Fruit fly (Drosophila melanogaster) whole organism, embryonic: ENCODE results near the gene CG15296.

Source experiments
- Aef1 ChIP-seq: fragments of 200-800 bp; sonication (Bioruptor generic); IDR thresholded peaks from 3 replicates; pipeline ENCODE4 v1.3.6; 2022; ENCODE audit warnings: missing biosample characterization, missing genetic modification characterization
- Asciz ChIP-seq: fragments of 200-800 bp; sonication (Bioruptor generic); optimal IDR thresholded peaks from 2 replicates; lab custom pipeline; 2017; ENCODE audit warnings: missing biosample characterization, mild to moderate bottlenecking, missing genetic modification characterization, missing genetic modification reagents
- Blimp-1 ChIP-seq: fragments of 200-800 bp; sonication (Bioruptor generic); optimal IDR thresholded peaks from 3 replicates; lab custom pipeline; 2018; ENCODE audit warnings: missing biosample characterization, missing genetic modification characterization, mild to moderate bottlenecking, moderate library complexity, missing genetic modification reagents
- CG10959 ChIP-seq: fragments of 200-800 bp; sonication (Bioruptor generic); IDR thresholded peaks from 2 replicates; pipeline ENCODE4 v1.3.6; 2022; ENCODE audit warnings: missing biosample characterization, missing genetic modification characterization
- CG10979 ChIP-seq: fragments of 200-800 bp; sonication (Bioruptor generic); optimal IDR thresholded peaks from 2 replicates; lab custom pipeline; 2018; ENCODE audit warnings: missing biosample characterization, mild to moderate bottlenecking, missing genetic modification characterization, moderate library complexity
- CG11504 ChIP-seq: fragments of 200-800 bp; sonication (Bioruptor generic); optimal IDR thresholded peaks from 3 replicates; lab custom pipeline; 2019; ENCODE audit warnings: missing biosample characterization, mild to moderate bottlenecking, missing genetic modification characterization, moderate library complexity
- CG14441 ChIP-seq: fragments of 200-800 bp; sonication (Bioruptor generic); IDR thresholded peaks from 2 replicates; pipeline ENCODE4 v1.3.6; 2022; ENCODE audit warnings: missing biosample characterization, missing genetic modification characterization
- CG15011 ChIP-seq: fragments of 200-800 bp; sonication (Bioruptor generic); optimal IDR thresholded peaks from 3 replicates; lab custom pipeline; 2018; ENCODE audit warnings: missing biosample characterization, mild to moderate bottlenecking, missing genetic modification characterization
- CG1603 ChIP-seq: fragments of 200-800 bp; sonication (Bioruptor generic); optimal IDR thresholded peaks from 2 replicates; lab custom pipeline; 2019; ENCODE audit warnings: missing biosample characterization, mild to moderate bottlenecking, missing genetic modification characterization, moderate library complexity
- CG17361 ChIP-seq: fragments of 200-800 bp; sonication (Bioruptor generic); IDR thresholded peaks from 3 replicates; pipeline ENCODE4 v1.3.6; 2022; ENCODE audit warnings: missing biosample characterization, missing genetic modification characterization
- CG17829 ChIP-seq: fragments of 200-800 bp; optimal IDR thresholded peaks from 2 replicates; lab custom pipeline; 2019; ENCODE audit warnings: missing biosample characterization, mild to moderate bottlenecking, missing genetic modification characterization, moderate library complexity
- CG18262 ChIP-seq: fragments of 200-800 bp; optimal IDR thresholded peaks from 3 replicates; lab custom pipeline; 2019; ENCODE audit warnings: missing biosample characterization, mild to moderate bottlenecking, missing genetic modification characterization, moderate library complexity
- CG18599 ChIP-seq: fragments of 200-800 bp; sonication (Bioruptor generic); optimal IDR thresholded peaks from 3 replicates; lab custom pipeline; 2017; ENCODE audit warnings: missing biosample characterization, missing genetic modification characterization, mild to moderate bottlenecking, moderate library complexity, missing genetic modification reagents
- CG18764 ChIP-seq: fragments of 200-800 bp; sonication (Bioruptor generic); optimal IDR thresholded peaks from 3 replicates; lab custom pipeline; 2016; ENCODE audit warnings: missing biosample characterization, missing genetic modification characterization
- CG2678 ChIP-seq: fragments of 200-800 bp; sonication (Bioruptor generic); optimal IDR thresholded peaks from 3 replicates; lab custom pipeline; 2019; ENCODE audit warnings: missing biosample characterization, mild to moderate bottlenecking, missing genetic modification characterization, moderate library complexity
- CG2712 ChIP-seq: fragments of 200-800 bp; optimal IDR thresholded peaks from 3 replicates; lab custom pipeline; 2019; ENCODE audit warnings: missing biosample characterization, mild to moderate bottlenecking, missing genetic modification characterization, moderate library complexity
- CG2889 ChIP-seq: fragments of 200-800 bp; sonication (Bioruptor generic); IDR thresholded peaks from 3 replicates; pipeline ENCODE4 v1.3.6; 2022; ENCODE audit warnings: missing biosample characterization, missing genetic modification characterization
- CG4360 ChIP-seq: fragments of 200-800 bp; sonication (Bioruptor generic); IDR thresholded peaks from 2 replicates; pipeline ENCODE4 v1.3.6; 2022; ENCODE audit warnings: missing biosample characterization, missing genetic modification characterization
- CG7839 ChIP-seq: fragments of 200-800 bp; sonication (Bioruptor generic); optimal IDR thresholded peaks from 3 replicates; lab custom pipeline; 2018; ENCODE audit warnings: missing biosample characterization, mild to moderate bottlenecking, missing genetic modification characterization, moderate library complexity
- CG8388 ChIP-seq: fragments of 200-800 bp; sonication (Bioruptor generic); optimal IDR thresholded peaks from 2 replicates; lab custom pipeline; 2019; ENCODE audit warnings: missing biosample characterization, mild to moderate bottlenecking, missing genetic modification characterization, moderate library complexity
- Drgx ChIP-seq: fragments of 200-800 bp; sonication (Bioruptor generic); IDR thresholded peaks from 2 replicates; pipeline ENCODE4 v1.3.6; 2022; ENCODE audit warnings: missing biosample characterization, missing genetic modification characterization
- Eip74EF ChIP-seq, 2 experiments: fragments of 200-800 bp in 1 of 2; fragments of >200 bp in 1 of 2; sonication (Bioruptor generic) in 1 of 2; optimal IDR thresholded peaks; 2 replicates each; lab custom pipeline; 2017 to 2019; ENCODE audit warnings: missing biosample characterization in 2 of 2, missing genetic modification characterization in 2 of 2, mild to moderate bottlenecking in 1 of 2, moderate library complexity in 1 of 2
- Hr3 ChIP-seq: fragments of 200-800 bp; sonication (Bioruptor generic); optimal IDR thresholded peaks from 3 replicates; lab custom pipeline; 2016; ENCODE audit warnings: missing biosample characterization, missing genetic modification characterization
- Hr51 ChIP-seq, 2 experiments: fragments of 200-800 bp; sonication (Bioruptor generic); optimal IDR thresholded peaks; 2 replicates in 1 of 2; 3 replicates in 1 of 2; lab custom pipeline; 2016 to 2018; ENCODE audit warnings: missing biosample characterization in 2 of 2, missing genetic modification characterization in 2 of 2, mild to moderate bottlenecking in 1 of 2, moderate library complexity in 1 of 2
- Sox100B ChIP-seq: fragments of 200-800 bp; sonication (Bioruptor generic); optimal IDR thresholded peaks from 3 replicates; lab custom pipeline; 2018; ENCODE audit warnings: missing biosample characterization, mild to moderate bottlenecking, missing genetic modification characterization
- Sox102F ChIP-seq: fragments of 200-800 bp; sonication (Bioruptor generic); optimal IDR thresholded peaks from 2 replicates; lab custom pipeline; 2018; ENCODE audit warnings: missing biosample characterization, mild to moderate bottlenecking, missing genetic modification characterization, moderate library complexity
- YL-1 ChIP-seq: fragments of 200-800 bp; sonication (Bioruptor generic); optimal IDR thresholded peaks from 3 replicates; lab custom pipeline; 2017; ENCODE audit warnings: missing biosample characterization, mild to moderate bottlenecking, missing genetic modification characterization
- ac ChIP-seq: fragments of 200-800 bp; sonication (Bioruptor generic); optimal IDR thresholded peaks from 3 replicates; lab custom pipeline; 2017; ENCODE audit warnings: missing biosample characterization, mild to moderate bottlenecking, missing genetic modification characterization
- bcd ChIP-seq: fragments of 200-800 bp; sonication (Bioruptor generic); optimal IDR thresholded peaks from 2 replicates; lab custom pipeline; 2017; ENCODE audit warnings: missing biosample characterization, mild to moderate bottlenecking, missing genetic modification characterization
- bsh ChIP-seq, 2 experiments: fragments of 200-800 bp; sonication (Bioruptor generic); optimal IDR thresholded peaks; 2 replicates each; lab custom pipeline; 2017 to 2018; ENCODE audit warnings: mild to moderate bottlenecking in 2 of 2, missing biosample characterization in 2 of 2, missing genetic modification characterization in 2 of 2, moderate library complexity in 1 of 2
- dmrt99B ChIP-seq: fragments of 200-800 bp; sonication (Bioruptor generic); optimal IDR thresholded peaks from 2 replicates; lab custom pipeline; 2018; ENCODE audit warnings: missing biosample characterization, mild to moderate bottlenecking, missing genetic modification characterization, moderate library complexity
- eve ChIP-seq, 2 experiments: fragments of >200 bp; optimal IDR thresholded peaks; 2 replicates each; lab custom pipeline; 2017; ENCODE audit warnings: missing biosample characterization in 2 of 2, missing genetic modification characterization in 2 of 2
- gem ChIP-seq: fragments of 200-800 bp; sonication (Bioruptor generic); optimal IDR thresholded peaks from 2 replicates; lab custom pipeline; 2019; ENCODE audit warnings: missing biosample characterization, mild to moderate bottlenecking, missing genetic modification characterization, moderate library complexity
- gsb-n ChIP-seq: fragments of 200-800 bp; sonication (Bioruptor generic); optimal IDR thresholded peaks from 3 replicates; lab custom pipeline; 2018; ENCODE audit warnings: missing biosample characterization, mild to moderate bottlenecking, missing genetic modification characterization
- nmo ChIP-seq: fragments of 200-800 bp; sonication (Bioruptor generic); optimal IDR thresholded peaks from 2 replicates; lab custom pipeline; 2018; ENCODE audit warnings: missing biosample characterization, mild to moderate bottlenecking, missing genetic modification characterization, moderate library complexity
- nom ChIP-seq: fragments of 200-800 bp; sonication (Bioruptor generic); optimal IDR thresholded peaks from 2 replicates; lab custom pipeline; 2017; ENCODE audit warnings: missing biosample characterization, missing genetic modification characterization, mild to moderate bottlenecking, moderate library complexity, missing genetic modification reagents
- phol ChIP-seq: fragments of 200-800 bp; sonication (Bioruptor generic); optimal IDR thresholded peaks from 3 replicates; lab custom pipeline; 2018; ENCODE audit warnings: missing biosample characterization, mild to moderate bottlenecking, missing genetic modification characterization, moderate library complexity
- ro ChIP-seq: fragments of 200-800 bp; sonication (Bioruptor generic); IDR thresholded peaks from 2 replicates; pipeline ENCODE4 v1.3.6; 2022; ENCODE audit warnings: missing biosample characterization, missing genetic modification characterization
- sd ChIP-seq: fragments of 200-800 bp; sonication (Bioruptor generic); optimal IDR thresholded peaks from 3 replicates; lab custom pipeline; 2018; ENCODE audit warnings: missing biosample characterization, mild to moderate bottlenecking, missing genetic modification characterization, moderate library complexity
- slbo ChIP-seq: fragments of 200-800 bp; sonication (Bioruptor generic); IDR thresholded peaks from 2 replicates; pipeline ENCODE4 v1.3.6; 2022; ENCODE audit warnings: missing biosample characterization, missing genetic modification characterization
- sqz ChIP-seq: fragments of 200-800 bp; sonication (Bioruptor generic); optimal IDR thresholded peaks from 3 replicates; lab custom pipeline; 2018; ENCODE audit warnings: missing biosample characterization, mild to moderate bottlenecking, missing genetic modification characterization
- ttk ChIP-seq: fragments of 200-800 bp; sonication (Bioruptor generic); IDR thresholded peaks from 2 replicates; pipeline ENCODE4 v2.1.2; 2022; ENCODE audit warnings: missing biosample characterization, missing genetic modification characterization
- unpg ChIP-seq: fragments of 200-800 bp; sonication (Bioruptor generic); optimal IDR thresholded peaks from 3 replicates; lab custom pipeline; 2018; ENCODE audit warnings: missing biosample characterization, mild to moderate bottlenecking, missing genetic modification characterization, moderate library complexity

CG15296 gene

DNA sequence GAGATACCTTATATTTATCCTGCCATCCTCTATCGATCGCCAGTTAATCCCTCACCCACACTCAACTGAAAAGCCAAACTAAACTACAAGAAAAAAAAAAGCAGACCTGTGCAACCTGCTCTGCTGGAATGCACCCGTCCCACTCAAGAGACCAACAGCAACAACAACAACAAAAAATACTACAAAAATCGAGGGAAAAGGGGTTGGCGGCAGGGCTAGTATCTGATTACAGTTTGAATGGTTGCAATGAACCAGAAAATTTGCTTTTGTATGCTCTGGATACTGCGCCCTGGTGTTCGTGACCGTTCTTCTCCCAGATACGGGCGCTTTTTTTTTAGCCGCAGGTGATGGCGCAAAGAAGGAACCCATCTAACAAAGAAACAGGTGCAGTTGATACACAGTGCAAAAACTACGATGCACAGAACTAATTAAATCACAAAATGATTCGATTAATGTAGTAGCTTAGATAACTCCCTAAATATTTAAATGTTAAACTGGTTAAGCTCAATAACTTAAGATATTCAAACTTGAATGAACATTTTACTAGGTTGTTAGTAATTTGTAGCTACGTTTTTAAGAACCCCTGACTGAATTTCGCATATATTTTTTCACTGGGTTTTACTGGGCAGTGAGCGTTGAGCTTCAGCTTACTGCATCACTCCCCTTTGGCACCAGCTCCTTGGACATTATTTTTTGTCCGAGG, 27.4 kb downstream of the CG15296 start:
- 0 out of 2 replicates have a peak, but pooled peaks have one; percentile 9 for TF ChIP-seq Drgx
- TF ChIP-seq ac (GFP tag; lab: Kevin White, UChicago), result no peak
- TF ChIP-seq sd, result peak; percentile 35
- peak; percentile 58 for TF ChIP-seq CG4360 (GFP tag; lab: Robert Waterston, UW)

DNA sequence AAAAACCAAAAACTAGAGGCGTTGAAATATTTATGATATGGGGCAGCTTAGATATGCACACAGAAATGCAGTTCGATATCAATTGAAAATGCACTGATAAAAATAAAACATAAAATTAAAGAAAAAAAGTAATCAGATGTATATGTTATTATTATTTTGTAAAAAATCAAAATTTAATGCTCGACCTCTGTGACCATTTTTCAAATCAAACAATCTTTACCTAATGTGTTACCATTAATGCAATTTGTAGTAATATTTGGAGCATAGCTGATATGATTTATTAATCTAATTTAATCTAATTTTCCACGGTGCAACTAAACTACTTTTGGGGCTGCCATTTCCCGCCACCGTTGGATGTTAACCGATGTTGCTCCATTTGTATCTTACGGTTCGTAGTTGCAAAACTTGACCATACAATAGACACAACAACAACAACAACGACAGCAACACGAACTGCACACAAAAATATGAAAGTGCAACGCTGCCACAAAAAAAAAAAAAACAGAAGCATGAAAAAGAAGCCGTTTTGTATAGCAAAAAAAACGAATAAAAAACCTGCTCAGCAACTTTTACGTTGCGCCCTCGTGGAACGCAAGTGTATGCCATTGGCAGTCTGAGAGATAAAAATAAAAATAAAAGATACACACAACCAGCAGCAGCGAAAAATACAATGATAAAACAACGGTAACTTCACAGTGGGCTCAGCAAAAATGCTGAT, 30.3 kb downstream of the CG15296 start:
- TF ChIP-seq CG11504, result peak; percentile 44
- no peak for TF ChIP-seq ttk (GFP tag; lab: Robert Waterston, UW)
- TF ChIP-seq CG17829, result peak; percentile 13
- TF ChIP-seq ac (GFP tag; lab: Kevin White, UChicago), result no peak
- peak; percentile 42; the same call in 1 of the 3 replicates for TF ChIP-seq CG17361 (GFP tag; lab: Robert Waterston, UW)
- TF ChIP-seq CG18599 (GFP tag; lab: Kevin White, UChicago), result no peak
- peak in 1 of 2 experiments; percentile 44 for TF ChIP-seq bsh (GFP tag; optimal IDR thresholded peaks at IDR 0.05; lab: Kevin White, UChicago)
- TF ChIP-seq eve (GFP tag; optimal IDR thresholded peaks at IDR 0.05; lab: Kevin White, UChicago), result peak in 1 of 2 experiments; percentile 11
- TF ChIP-seq Hr3, result no peak
- TF ChIP-seq dmrt99B (tag; lab: Kevin White, UChicago), result peak; percentile 69
- peak; percentile 43; the same call in 1 of the 2 replicates for TF ChIP-seq Drgx
- no peak for TF ChIP-seq YL-1 (GFP tag; lab: Kevin White, UChicago)
- peak in 1 of 2 experiments; percentile 21 for TF ChIP-seq Hr51 (GFP tag; optimal IDR thresholded peaks at IDR 0.05; lab: Kevin White, UChicago)
- peak; percentile 41 for TF ChIP-seq Sox102F (GFP tag; lab: Kevin White, UChicago)
- TF ChIP-seq CG10959 (GFP tag; lab: Robert Waterston, UW), result no peak
- no peak for TF ChIP-seq CG14441 (GFP tag; lab: Robert Waterston, UW)
- peak; percentile 23 for TF ChIP-seq CG10979 (tag; lab: Kevin White, UChicago)
- no peak for TF ChIP-seq slbo
- TF ChIP-seq CG1603, result no peak
- peak; percentile 38 for TF ChIP-seq gem (tag; lab: Kevin White, UChicago)
- peak; percentile 36 for TF ChIP-seq CG7839
- TF ChIP-seq Blimp-1 (GFP tag; lab: Kevin White, UChicago), result peak; percentile 13
- peak; percentile 7 for TF ChIP-seq CG2678 (tag; lab: Kevin White, UChicago)
- TF ChIP-seq CG2889, result no peak
- TF ChIP-seq sqz, result peak; percentile 65
- peak; percentile 25 for TF ChIP-seq unpg
- no peak for TF ChIP-seq ro (GFP tag; lab: Robert Waterston, UW)
- TF ChIP-seq Sox100B (GFP tag; lab: Kevin White, UChicago), result peak; percentile 12
- peak; percentile 12 for TF ChIP-seq phol (tag; lab: Kevin White, UChicago)
- TF ChIP-seq nom (GFP tag; lab: Kevin White, UChicago), result peak; percentile 12
- no peak for TF ChIP-seq CG15011
- peak; percentile 34 for TF ChIP-seq CG18262 (tag; lab: Kevin White, UChicago)
- TF ChIP-seq Eip74EF (GFP tag; optimal IDR thresholded peaks at IDR 0.05; lab: Kevin White, UChicago), result peak in 1 of 2 experiments; percentile 17
- TF ChIP-seq Asciz (GFP tag; lab: Kevin White, UChicago), result peak; percentile 12
- no peak for TF ChIP-seq Aef1 (GFP tag; lab: Robert Waterston, UW)
- TF ChIP-seq bcd, result no peak
- no peak for TF ChIP-seq CG18764
- TF ChIP-seq nmo, result peak; percentile 42
- TF ChIP-seq gsb-n (tag; lab: Kevin White, UChicago), result peak; percentile 32
- peak; percentile 15 for TF ChIP-seq CG8388 (GFP tag; lab: Kevin White, UChicago)
- TF ChIP-seq CG2712, result peak; percentile 39
